Worm (Caenorhabditis elegans): Measurements from ENCODE around the gene F52C9.5.

Gene F52C9.5

DNA sequence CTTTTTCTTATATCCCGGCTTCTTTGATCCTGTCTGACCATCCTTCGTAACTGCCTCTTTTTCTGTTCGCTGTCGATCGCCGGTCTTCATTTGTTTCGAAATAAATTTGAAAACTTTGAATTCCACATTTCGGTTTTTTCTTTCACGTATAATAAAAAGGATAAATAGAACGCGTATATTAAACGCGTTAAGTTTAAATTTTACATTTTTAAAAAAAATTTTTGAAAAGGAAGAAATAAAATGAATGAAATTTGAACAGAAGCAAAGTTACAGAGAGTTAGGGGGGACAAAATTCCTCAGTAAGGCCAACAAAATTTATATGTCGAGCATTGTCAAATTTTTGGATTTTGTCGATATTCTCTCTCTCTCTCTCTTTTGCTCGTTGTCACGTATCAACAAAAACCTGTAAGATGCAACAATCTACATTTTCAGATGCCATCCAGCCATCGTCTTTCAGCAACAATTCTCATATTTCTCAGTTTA, at the start of gene F52C9.5, which contains the start of gene T15B12.2:
Gene F52C9.5, plus strand, starts transcription at position 433 of the 483 bp plus-strand sequence.
Gene T15B12.2, minus strand, starts transcription at position 101 of the 483 bp plus-strand sequence.
- TF ChIP-seq dao-5 (tag; optimal IDR thresholded peaks at IDR 0.05): no peak
- TF ChIP-seq W03F9.2 (tag; optimal IDR thresholded peaks at IDR 0.05): no peak
- no peak for TF ChIP-seq him-1 (tag; optimal IDR thresholded peaks at IDR 0.05)

ce11 chrIII:5254108-5254507, 47.9 kb upstream of the F52C9.5 start, which contains the start of the genes sumv-1 and gop-1:
sumv-1 (minus strand) TSS chrIII:5254187.
gop-1 (plus strand) TSS chrIII:5254438.
- TF ChIP-seq dao-5 (tag; optimal IDR thresholded peaks at IDR 0.05) (no peak), him-1 (tag; optimal IDR thresholded peaks at IDR 0.05) (no peak), W03F9.2 (tag; optimal IDR thresholded peaks at IDR 0.05) (no peak)

DNA sequence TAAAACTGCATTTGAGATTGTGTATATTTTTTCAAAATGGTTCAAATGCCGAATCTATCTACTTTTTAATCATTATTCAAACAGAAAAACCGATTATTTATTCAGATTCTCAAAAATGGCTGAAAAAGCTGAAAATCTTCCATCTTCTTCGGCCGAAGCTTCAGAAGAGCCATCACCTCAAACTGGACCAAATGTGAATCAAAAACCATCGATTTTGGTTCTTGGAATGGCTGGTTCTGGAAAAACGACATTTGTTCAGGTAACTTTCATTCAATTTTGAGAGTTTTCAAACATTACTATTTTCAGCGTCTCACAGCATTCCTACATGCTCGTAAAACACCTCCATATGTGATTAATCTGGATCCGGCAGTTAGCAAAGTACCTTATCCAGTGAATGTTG, 43.1 kb upstream of the F52C9.5 start, which contains the start of gene gop-2:
Gene gop-2, plus strand, starts transcription at position 106 of the 400 bp plus-strand sequence.
- TF ChIP-seq him-1 (tag; optimal IDR thresholded peaks at IDR 0.05): no peak
- no peak for TF ChIP-seq dao-5 (tag; optimal IDR thresholded peaks at IDR 0.05)
- no peak for TF ChIP-seq W03F9.2 (tag; optimal IDR thresholded peaks at IDR 0.05)

DNA sequence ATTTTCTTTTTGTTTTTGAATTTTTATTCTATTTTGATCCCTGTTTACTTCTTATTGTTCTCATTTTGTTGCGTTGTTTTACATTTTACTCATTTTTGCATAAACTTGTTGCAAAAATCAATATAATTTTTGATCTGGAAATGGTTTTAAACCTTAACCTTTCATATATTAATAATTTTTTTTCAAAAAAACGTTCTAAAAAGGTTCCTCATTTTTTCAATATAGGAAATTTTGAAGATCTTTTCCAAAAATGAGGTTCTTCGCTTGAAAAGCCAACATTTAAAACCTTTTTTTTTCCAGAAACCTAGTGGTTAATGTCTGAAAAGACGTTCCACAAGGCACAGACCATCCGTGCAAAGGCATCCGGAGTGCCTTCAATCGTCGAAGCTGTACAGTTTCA, 41.6 kb upstream of the F52C9.5 start, which contains the start of gene gop-3:
Gene gop-3, plus strand, starts transcription at position 301 of the 400 bp plus-strand sequence.
- TF ChIP-seq him-1 (tag; optimal IDR thresholded peaks at IDR 0.05) (no peak), W03F9.2 (tag; optimal IDR thresholded peaks at IDR 0.05) (no peak), dao-5 (tag; optimal IDR thresholded peaks at IDR 0.05) (no peak)

ce11 chrIII:5263299-5263993, 38.6 kb upstream of the F52C9.5 start, which contains the start of the genes C34E10.9 and hap-1:
C34E10.9 (minus strand) TSS chrIII:5263399.
hap-1 (plus strand) TSS chrIII:5263943.
- TF ChIP-seq dao-5 (tag; optimal IDR thresholded peaks at IDR 0.05) (no peak), him-1 (tag; optimal IDR thresholded peaks at IDR 0.05) (no peak), W03F9.2 (tag; optimal IDR thresholded peaks at IDR 0.05) (no peak)

- TF ChIP-seq W03F9.2 (tag; optimal IDR thresholded peaks at IDR 0.05): no peak
- no peak for TF ChIP-seq him-1 (tag; optimal IDR thresholded peaks at IDR 0.05)
- TF ChIP-seq dao-5 (tag; optimal IDR thresholded peaks at IDR 0.05): no peak
Measured at ce11 chrIII:5264813-5265212, 37.2 kb upstream of the F52C9.5 start, which contains the start of gene gro-1. gro-1 (plus strand) TSS chrIII:5265113.

DNA sequence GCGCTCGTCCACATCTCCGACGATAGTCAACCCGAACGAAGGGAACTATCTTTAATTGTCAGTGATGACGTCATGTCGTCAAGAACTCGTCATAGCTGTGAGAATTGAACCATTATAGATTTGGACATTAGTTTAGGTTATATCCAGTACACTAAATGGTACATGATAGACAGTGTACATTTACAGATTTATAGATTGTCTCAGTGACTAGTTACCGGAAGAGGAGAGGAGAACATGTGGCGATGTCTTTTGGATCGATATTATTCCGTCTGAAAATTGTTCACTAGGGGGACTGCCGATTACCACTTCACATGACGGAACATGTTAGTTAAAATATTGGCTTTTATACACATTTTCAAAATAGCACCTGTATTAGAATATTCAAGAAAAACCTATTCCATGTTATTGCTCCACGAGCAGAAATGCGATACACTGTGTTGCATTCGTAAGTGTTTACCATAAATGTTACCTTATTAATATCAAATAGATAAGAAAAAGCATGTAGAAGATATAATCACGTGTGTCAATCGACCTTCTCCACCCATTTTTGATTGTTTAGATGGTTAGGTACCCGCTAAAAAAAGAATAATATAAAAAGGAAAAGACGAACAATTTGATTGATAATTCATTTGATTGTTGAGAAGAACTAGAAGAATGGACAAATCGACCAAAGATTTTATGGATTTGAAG, 34.7 kb upstream of the F52C9.5 start, which contains the start of gene ZC395.5:
Gene ZC395.5, plus strand, starts transcription at position 632 of the 690 bp plus-strand sequence.
- TF ChIP-seq him-1 (tag; optimal IDR thresholded peaks at IDR 0.05) (no peak), dao-5 (tag; optimal IDR thresholded peaks at IDR 0.05) (no peak), W03F9.2 (tag; optimal IDR thresholded peaks at IDR 0.05) (no peak)

ce11 chrIII:5268486-5268885, 33.5 kb upstream of the F52C9.5 start:
- TF ChIP-seq dao-5 (tag; optimal IDR thresholded peaks at IDR 0.05) (no peak), W03F9.2 (tag; optimal IDR thresholded peaks at IDR 0.05) (no peak), him-1 (tag; optimal IDR thresholded peaks at IDR 0.05) (no peak)

- TF ChIP-seq W03F9.2 (tag; optimal IDR thresholded peaks at IDR 0.05) (no peak), dao-5 (tag; optimal IDR thresholded peaks at IDR 0.05) (no peak), him-1 (tag; optimal IDR thresholded peaks at IDR 0.05) (no peak)
Measured at ce11 chrIII:5269814-5270213, 32.2 kb upstream of the F52C9.5 start, which contains the start of gene ZC395.4. ZC395.4 (plus strand) TSS chrIII:5270114.

DNA sequence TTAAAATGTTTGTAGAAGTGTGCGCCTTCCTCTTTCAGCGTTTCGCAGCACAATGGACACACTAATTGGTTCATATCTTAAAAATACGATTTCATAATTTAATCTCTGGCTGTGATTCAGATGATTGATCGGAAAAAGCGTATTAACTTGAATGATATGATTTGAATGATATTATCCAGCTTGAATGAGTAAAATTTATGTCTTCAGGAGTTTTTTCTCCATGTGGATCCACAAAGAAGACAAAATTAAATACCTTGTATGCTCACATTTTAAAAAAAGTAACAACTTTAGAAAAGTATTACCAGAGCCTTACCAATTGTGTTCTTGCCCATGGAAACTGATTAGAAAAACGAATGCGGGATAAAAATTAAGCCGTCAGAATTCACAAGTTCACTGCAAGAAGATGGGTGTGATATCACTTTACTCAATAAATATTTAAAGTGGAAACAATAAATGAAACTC, 28.6 kb upstream of the F52C9.5 start, which contains the start of gene ztf-8:
Gene ztf-8, minus strand, starts transcription at position 76 of the 462 bp plus-strand sequence.
- TF ChIP-seq him-1 (tag; optimal IDR thresholded peaks at IDR 0.05) (no peak), W03F9.2 (tag; optimal IDR thresholded peaks at IDR 0.05) (no peak), dao-5 (tag; optimal IDR thresholded peaks at IDR 0.05) (no peak)

ce11 chrIII:5274250-5274649, 27.8 kb upstream of the F52C9.5 start:
- TF ChIP-seq him-1 (tag; optimal IDR thresholded peaks at IDR 0.05): no peak
- no peak for TF ChIP-seq W03F9.2 (tag; optimal IDR thresholded peaks at IDR 0.05)
- TF ChIP-seq dao-5 (tag; optimal IDR thresholded peaks at IDR 0.05): no peak

- no peak for TF ChIP-seq dao-5 (tag; optimal IDR thresholded peaks at IDR 0.05)
- peak; percentile 75 for TF ChIP-seq W03F9.2 (tag; optimal IDR thresholded peaks at IDR 0.05)
- TF ChIP-seq him-1 (tag; optimal IDR thresholded peaks at IDR 0.05): no peak
Measured at ce11 chrIII:5274715-5275355, 27.2 kb upstream of the F52C9.5 start, which contains the start of the genes daf-41 and toc-1. daf-41 (minus strand) TSS chrIII:5274765. toc-1 (plus strand) TSS chrIII:5275251.

- no peak for TF ChIP-seq him-1 (tag; optimal IDR thresholded peaks at IDR 0.05)
- no peak for TF ChIP-seq W03F9.2 (tag; optimal IDR thresholded peaks at IDR 0.05)
- no peak for TF ChIP-seq dao-5 (tag; optimal IDR thresholded peaks at IDR 0.05)
Measured at ce11 chrIII:5277740-5278139, 24.3 kb upstream of the F52C9.5 start, which contains the start of gene clk-1. clk-1 (plus strand) TSS chrIII:5277894.

Measured in whole organism, L4/young adult.